Fruit fly (Drosophila melanogaster): ENCODE data around the gene CG6638.
A peak's percentile ranks its signal among the peaks of the same experiment; 100 is the strongest.

The CG6638 gene

dm6 chr3L:8582105-8582707, 6.3 kb upstream of the CG6638 start (continued):
- TF ChIP-seq CG12299 (tag; optimal IDR thresholded peaks at IDR 0.05) (no peak), Dp (GFP tag; optimal IDR thresholded peaks at IDR 0.05) (no peak), gro (GFP tag; optimal IDR thresholded peaks at IDR 0.05) (no peak), hkb (optimal IDR thresholded peaks at IDR 0.05) (no peak), hkb (GFP tag; IDR thresholded peaks at IDR 0.05) (0 out of 2 replicates have a peak, but pooled peaks have one; percentile 27), Med (GFP tag) (peak; percentile 39), Hand (GFP tag; optimal IDR thresholded peaks at IDR 0.05) (no peak), CG12219 (GFP tag; optimal IDR thresholded peaks at IDR 0.05) (no peak), vvl (GFP tag; IDR thresholded peaks at IDR 0.05) (no peak), B-H2 (GFP tag; optimal IDR thresholded peaks at IDR 0.05) (no peak), Ada2b (GFP tag; IDR thresholded peaks at IDR 0.05) (no peak), lola (GFP tag; optimal IDR thresholded peaks at IDR 0.05) (no peak), sima (GFP tag; optimal IDR thresholded peaks at IDR 0.05) (no peak), Vsx1 (GFP tag; optimal IDR thresholded peaks at IDR 0.05) (no peak), CG33557 (GFP tag; optimal IDR thresholded peaks at IDR 0.05) (no peak), CG4707 (GFP tag; optimal IDR thresholded peaks at IDR 0.05) (no peak), Nf-YA (GFP tag; IDR thresholded peaks at IDR 0.05) (no peak), Spps (tag; optimal IDR thresholded peaks at IDR 0.05) (no peak), sug (tag; optimal IDR thresholded peaks at IDR 0.05) (no peak), psq (GFP tag; optimal IDR thresholded peaks at IDR 0.05) (no peak), pros (GFP tag; optimal IDR thresholded peaks at IDR 0.05) (no peak), tio (GFP tag; optimal IDR thresholded peaks at IDR 0.05) (no peak), HLH54F (GFP tag; optimal IDR thresholded peaks at IDR 0.05) (no peak), CG10462 (GFP tag; optimal IDR thresholded peaks at IDR 0.05) (no peak), Meics (GFP tag; optimal IDR thresholded peaks at IDR 0.05) (no peak), zen (tag; optimal IDR thresholded peaks at IDR 0.05) (no peak), CG6765 (GFP tag; optimal IDR thresholded peaks at IDR 0.05) (no peak), CG18262 (tag; optimal IDR thresholded peaks at IDR 0.05) (no peak), CG15479 (GFP tag; optimal IDR thresholded peaks at IDR 0.05) (no peak), CG3847 (GFP tag; IDR thresholded peaks at IDR 0.05) (no peak), CG6854 (GFP tag; optimal IDR thresholded peaks at IDR 0.05) (no peak), Deaf1 (tag; optimal IDR thresholded peaks at IDR 0.05) (peak; percentile 76), CG18011 (GFP tag; optimal IDR thresholded peaks at IDR 0.05) (no peak), CG10565 (GFP tag; optimal IDR thresholded peaks at IDR 0.05) (no peak), tap (tag; optimal IDR thresholded peaks at IDR 0.05) (no peak), GATAe (GFP tag; conservative IDR thresholded peaks at IDR 0.05) (no peak), Myb (GFP tag; optimal IDR thresholded peaks at IDR 0.05) (no peak), odd (GFP tag; optimal IDR thresholded peaks at IDR 0.05) (no peak), CG18599 (GFP tag; optimal IDR thresholded peaks at IDR 0.05) (no peak), CG4730 (GFP tag; IDR thresholded peaks at IDR 0.05) (no peak), dati (GFP tag; IDR thresholded peaks at IDR 0.05) (no peak), H2.0 (GFP tag; IDR thresholded peaks at IDR 0.05) (no peak), sr (GFP tag; IDR thresholded peaks at IDR 0.05) (peak; percentile 88; the same call in 2 of the 3 replicates), ftz-f1 (GFP tag; optimal IDR thresholded peaks at IDR 0.05) (no peak), disco-r (GFP tag; optimal IDR thresholded peaks at IDR 0.05) (no peak), CG6272 (GFP tag; IDR thresholded peaks at IDR 0.05) (no peak), CG14710 (tag; optimal IDR thresholded peaks at IDR 0.05) (no peak)
